Fruit fly (Drosophila melanogaster) whole organism, pupa: ENCODE results near the gene CG33230.

Experiments used
- Pif1A ChIP-seq: fragments of 200-800 bp; sonication (Bioruptor generic); optimal IDR thresholded peaks from 3 replicates; lab custom pipeline; 2016; ENCODE audit warnings: missing biosample characterization, missing genetic modification characterization
- Pif1B ChIP-seq: fragments of 200-800 bp; sonication (Bioruptor generic); optimal IDR thresholded peaks from 3 replicates; lab custom pipeline; 2016; ENCODE audit warnings: missing biosample characterization, missing genetic modification characterization

- TF ChIP-seq Pif1A (GFP tag; lab: Kevin White, UChicago) (no peak), Pif1B (GFP tag; lab: Kevin White, UChicago) (no peak)
Measured at dm6 chr3L:1590194-1590593, 28.0 kb upstream of the CG33230 start.
